Worm (Caenorhabditis elegans): Measurements from ENCODE around the gene Y39G8B.5.
A peak's percentile ranks its signal among the peaks of the same experiment; 100 is the strongest.

DNA sequence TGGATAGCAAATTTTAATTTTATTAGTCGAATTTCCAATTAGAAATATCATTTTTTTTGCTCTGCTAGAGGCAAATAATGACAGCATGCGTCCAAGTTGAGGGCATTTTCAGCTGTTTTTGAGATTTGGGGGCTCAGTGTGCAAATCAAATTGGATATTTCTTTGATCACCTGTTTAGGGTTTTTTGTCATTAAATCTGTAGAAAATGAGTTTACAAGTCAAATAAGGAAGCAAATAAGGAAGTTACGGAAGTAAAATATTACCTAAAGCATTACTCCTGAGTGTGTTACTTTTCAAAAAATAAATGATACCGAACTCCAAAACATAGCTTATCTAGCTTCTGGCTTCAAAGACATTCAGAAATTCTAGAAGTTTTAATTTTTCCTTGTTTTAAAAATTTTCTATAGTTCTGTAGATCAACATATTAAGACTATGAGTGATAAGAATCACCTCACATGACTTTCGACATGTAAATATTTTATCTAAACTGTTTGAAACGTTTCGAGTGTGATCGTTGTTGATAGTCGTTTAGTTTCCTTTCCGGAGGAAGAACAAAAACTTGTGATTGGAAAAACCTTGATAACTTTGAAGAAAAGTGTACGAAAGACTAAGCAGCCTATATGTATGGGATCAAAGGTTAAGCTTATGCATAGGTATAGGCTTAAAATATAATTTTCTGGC, 11.7 kb downstream of the Y39G8B.5 start, which contains the start of gene sre-48:
- TF ChIP-seq ztf-4 (tag; optimal IDR thresholded peaks at IDR 0.05): no peak
- TF ChIP-seq ama-1 (optimal IDR thresholded peaks at IDR 0.05): no peak
- TF ChIP-seq efl-1 (optimal IDR thresholded peaks at IDR 0.05): no peak
- TF ChIP-seq efl-1 (GFP tag; optimal IDR thresholded peaks at IDR 0.05 in 1 of 2): no peak
- no peak for TF ChIP-seq ztf-11 (tag; optimal IDR thresholded peaks at IDR 0.05)
- no peak for TF ChIP-seq blmp-1 (tag; optimal IDR thresholded peaks at IDR 0.05)
- no peak for TF ChIP-seq pag-3 (tag; optimal IDR thresholded peaks at IDR 0.05; ENCODE audit: borderline replicate concordance, insufficient read depth)
- no peak for TF ChIP-seq lin-39 (tag; optimal IDR thresholded peaks at IDR 0.05)
- TF ChIP-seq rnt-1 (tag; optimal IDR thresholded peaks at IDR 0.05): no peak
- TF ChIP-seq lin-15B (tag; optimal IDR thresholded peaks at IDR 0.05): no peak
- peak; percentile 98 for TF ChIP-seq elt-2 (tag; optimal IDR thresholded peaks at IDR 0.05)
- TF ChIP-seq tbx-2 (tag; optimal IDR thresholded peaks at IDR 0.05): no peak
- no peak for TF ChIP-seq unc-62 (GFP tag; optimal IDR thresholded peaks at IDR 0.05)
- no peak for TF ChIP-seq nhr-85 (tag)

Measured in whole organism, L1 larva.